Worm (Caenorhabditis elegans) whole organism, L4 larva: ENCODE measurements around the gene F47G3.1.
A peak's percentile ranks its signal among the peaks of the same experiment; 100 is the strongest.

Experiments used
- aha-1 ChIP-seq: fragments of 150-350 bp; peaks from one replicate; lab custom pipeline; 2014; ENCODE audit warnings: missing biosample characterization, missing genetic modification characterization
- ama-1 ChIP-seq: fragments of 150-350 bp; optimal IDR thresholded peaks from 2 replicates; lab custom pipeline; 2014; ENCODE audit warnings: inconsistent platforms, mixed read lengths
- fkh-10 ChIP-seq: fragments of 150-350 bp; optimal IDR thresholded peaks from 2 replicates; lab custom pipeline; 2014; ENCODE audit warnings: missing biosample characterization, missing genetic modification reagents, missing genetic modification characterization
- nhr-111 ChIP-seq: fragments of 200-800 bp; sonication (Bioruptor generic); optimal IDR thresholded peaks from 2 replicates; lab custom pipeline; 2018; ENCODE audit warnings: mild to moderate bottlenecking, missing genetic modification characterization, missing compliant biosample characterization
- nhr-76 ChIP-seq: fragments of 150-350 bp; optimal IDR thresholded peaks from 2 replicates; lab custom pipeline; 2014; ENCODE audit warnings: missing biosample characterization, missing genetic modification characterization
- pqm-1 ChIP-seq: sonication (generic microtip); optimal IDR thresholded peaks from 2 replicates; lab custom pipeline; 2017; ENCODE audit warnings: missing biosample characterization, missing genetic modification characterization

DNA sequence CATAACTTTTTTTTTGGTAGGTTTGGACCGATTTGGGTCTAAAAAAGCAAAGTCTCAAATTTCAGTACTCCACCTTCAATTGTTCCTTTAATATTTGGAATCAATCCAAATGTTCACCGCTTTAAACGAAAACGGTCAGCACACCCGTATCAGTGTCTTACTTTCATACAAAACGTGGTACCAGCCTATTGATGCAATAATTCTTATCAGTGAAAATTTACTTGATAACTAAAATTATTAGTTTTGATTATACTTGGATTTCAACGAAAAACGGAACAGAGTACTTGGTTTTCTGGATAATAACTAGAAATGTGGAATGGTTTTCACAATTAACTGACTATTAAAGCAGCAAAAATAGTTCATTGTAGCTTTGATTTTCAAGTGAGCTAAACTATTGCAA is 14.9 kb upstream of the F47G3.1 start:
- TF ChIP-seq aha-1 (tag; lab: Kevin White, UChicago) = no peak
- TF ChIP-seq fkh-10 (GFP tag; lab: Kevin White, UChicago) = no peak
- TF ChIP-seq ama-1 (lab: Kevin White, UChicago) = no peak
- TF ChIP-seq nhr-76 (tag; lab: Kevin White, UChicago) = no peak
- TF ChIP-seq pqm-1 = peak; percentile 82
- TF ChIP-seq nhr-111 = no peak
